Worm (Caenorhabditis elegans) whole organism, midembryonic: ENCODE measurements around the gene F46B6.5.

Experiments used
- T22C8.4 ChIP-seq: fragments of 200-800 bp; sonication (Bioruptor generic); IDR thresholded peaks from 2 replicates; pipeline ENCODE4 v1.3.6; 2022; ENCODE audit warnings: missing genetic modification characterization, missing compliant biosample characterization
- cog-1 ChIP-seq: sonication (generic microtip); optimal IDR thresholded peaks from 2 replicates; lab custom pipeline; 2016; ENCODE audit warnings: missing genetic modification characterization, missing compliant biosample characterization
- flt-1 ChIP-seq: fragments of 200-800 bp; sonication (Bioruptor generic); IDR thresholded peaks from 2 replicates; pipeline ENCODE4 v1.3.6; 2022; ENCODE audit warnings: missing genetic modification characterization, missing compliant biosample characterization
- klf-2 ChIP-seq: fragments of 200-800 bp; sonication (Bioruptor generic); conservative IDR thresholded peaks from 2 replicates; pipeline ENCODE4 v1.3.6; 2022; ENCODE audit warnings: missing genetic modification reagents, missing genetic modification characterization, missing compliant biosample characterization
- med-1 ChIP-seq: sonication (generic microtip); optimal IDR thresholded peaks from 2 replicates; lab custom pipeline; 2017; ENCODE audit warnings: missing genetic modification characterization, mild to moderate bottlenecking, missing compliant biosample characterization, antibody characterized with exemption, missing genetic modification reagents; ENCODE audit not compliant: insufficient read depth
- ref-1 ChIP-seq: fragments of 200-800 bp; sonication (Bioruptor generic); conservative IDR thresholded peaks from 2 replicates; pipeline ENCODE4 v1.3.6; 2022; ENCODE audit warnings: missing genetic modification reagents, missing genetic modification characterization, missing compliant biosample characterization
- tab-1 ChIP-seq: fragments of 200-800 bp; sonication (Bioruptor generic); IDR thresholded peaks from 2 replicates; pipeline ENCODE4 v1.3.6; 2022; ENCODE audit warnings: missing genetic modification characterization, missing compliant biosample characterization
- ztf-23 ChIP-seq: fragments of 200-800 bp; sonication (Bioruptor generic); IDR thresholded peaks from 2 replicates; pipeline ENCODE4 v1.3.6; 2022; ENCODE audit warnings: missing genetic modification reagents, missing genetic modification characterization, missing compliant biosample characterization
- ztf-29 ChIP-seq: fragments of 200-800 bp; sonication (Bioruptor generic); IDR thresholded peaks from 2 replicates; pipeline ENCODE4 v1.3.6; 2022; ENCODE audit warnings: missing genetic modification reagents, missing genetic modification characterization, missing compliant biosample characterization

Gene F46B6.5

ce11 chrV:9744934-9745333, 37.9 kb downstream of the F46B6.5 start, which contains the start of gene F58E6.13:
Gene F58E6.13 (plus strand): TSS chrV:9745234.
- TF ChIP-seq med-1, result no peak
- TF ChIP-seq ztf-29, result no peak
- no peak for TF ChIP-seq ref-1 (GFP tag; lab: Robert Waterston, UW)
- TF ChIP-seq klf-2 (GFP tag; lab: Robert Waterston, UW), result no peak
- no peak for TF ChIP-seq ztf-23 (GFP tag; lab: Robert Waterston, UW)
- TF ChIP-seq tab-1 (GFP tag; lab: Robert Waterston, UW), result no peak
- no peak for TF ChIP-seq cog-1
- TF ChIP-seq T22C8.4, result no peak
- TF ChIP-seq flt-1 (GFP tag; lab: Robert Waterston, UW), result no peak

- no peak for TF ChIP-seq tab-1 (GFP tag; lab: Robert Waterston, UW)
- TF ChIP-seq ztf-29, result no peak
- TF ChIP-seq med-1, result no peak
- no peak for TF ChIP-seq cog-1
- TF ChIP-seq klf-2 (GFP tag; lab: Robert Waterston, UW), result no peak
- no peak for TF ChIP-seq T22C8.4
- no peak for TF ChIP-seq ref-1 (GFP tag; lab: Robert Waterston, UW)
- no peak for TF ChIP-seq ztf-23 (GFP tag; lab: Robert Waterston, UW)
- no peak for TF ChIP-seq flt-1 (GFP tag; lab: Robert Waterston, UW)
Observed at ce11 chrV:9740858-9741257, 42.0 kb downstream of the F46B6.5 start, which contains the start of gene sta-2. Gene sta-2 (plus strand): TSS chrV:9741206.

ce11 chrV:9739402-9739801, 43.5 kb downstream of the F46B6.5 start, which contains the start of gene marc-1:
Gene marc-1 (plus strand): TSS chrV:9739702.
- no peak for TF ChIP-seq cog-1

- TF ChIP-seq ztf-23 (GFP tag; lab: Robert Waterston, UW), result no peak
- no peak for TF ChIP-seq ztf-29
- no peak for TF ChIP-seq med-1
- no peak for TF ChIP-seq tab-1 (GFP tag; lab: Robert Waterston, UW)
- TF ChIP-seq T22C8.4, result no peak
- no peak for TF ChIP-seq ref-1 (GFP tag; lab: Robert Waterston, UW)
- no peak for TF ChIP-seq cog-1
- TF ChIP-seq klf-2 (GFP tag; lab: Robert Waterston, UW), result no peak
- no peak for TF ChIP-seq flt-1 (GFP tag; lab: Robert Waterston, UW)
Observed at ce11 chrV:9738077-9738705, 44.7 kb downstream of the F46B6.5 start.

- no peak for TF ChIP-seq cog-1
- no peak for TF ChIP-seq ref-1 (GFP tag; lab: Robert Waterston, UW)
- TF ChIP-seq flt-1 (GFP tag; lab: Robert Waterston, UW), result no peak
- TF ChIP-seq ztf-29, result no peak
- no peak for TF ChIP-seq med-1
- TF ChIP-seq T22C8.4, result no peak
- no peak for TF ChIP-seq klf-2 (GFP tag; lab: Robert Waterston, UW)
- no peak for TF ChIP-seq tab-1 (GFP tag; lab: Robert Waterston, UW)
- TF ChIP-seq ztf-23 (GFP tag; lab: Robert Waterston, UW), result no peak
Observed at ce11 chrV:9737287-9737686, 45.6 kb downstream of the F46B6.5 start, which contains the start of gene aqp-4. Gene aqp-4 (plus strand): TSS chrV:9737556.

- no peak for TF ChIP-seq cog-1
- no peak for TF ChIP-seq T22C8.4
- no peak for TF ChIP-seq ztf-29
Observed at ce11 chrV:9733920-9734454, 48.9 kb downstream of the F46B6.5 start, which contains the start of gene cal-7. Gene cal-7 (plus strand): TSS chrV:9734103.

- no peak for TF ChIP-seq cog-1
- TF ChIP-seq med-1, result no peak
- TF ChIP-seq T22C8.4, result no peak
- no peak for TF ChIP-seq tab-1 (GFP tag; lab: Robert Waterston, UW)
- TF ChIP-seq flt-1 (GFP tag; lab: Robert Waterston, UW), result no peak
- TF ChIP-seq klf-2 (GFP tag; lab: Robert Waterston, UW), result no peak
- no peak for TF ChIP-seq ztf-23 (GFP tag; lab: Robert Waterston, UW)
- no peak for TF ChIP-seq ztf-29
- TF ChIP-seq ref-1 (GFP tag; lab: Robert Waterston, UW), result no peak
Observed at ce11 chrV:9731852-9732251, 51.0 kb downstream of the F46B6.5 start.

- TF ChIP-seq ref-1 (GFP tag; lab: Robert Waterston, UW) (0 out of 2 replicates have a peak, but pooled peaks have one; percentile 27), flt-1 (GFP tag; lab: Robert Waterston, UW) (peak; percentile 77), tab-1 (GFP tag; lab: Robert Waterston, UW) (no peak; the same call in 1 of the 2 replicates), med-1 (no peak), cog-1 (peak; percentile 97), klf-2 (GFP tag; lab: Robert Waterston, UW) (no peak), T22C8.4 (peak; percentile 63; the same call in 1 of the 2 replicates), ztf-23 (GFP tag; lab: Robert Waterston, UW) (peak; percentile 73; the same call in 1 of the 2 replicates), ztf-29 (no peak)
Observed at ce11 chrV:9730743-9731706, 51.8 kb downstream of the F46B6.5 start.
